Worm (Caenorhabditis elegans) whole organism, late embryonic: ENCODE measurements around the gene cgp-1.

ENCODE experiments used
- F13H6.1 ChIP-seq: sonication (generic microtip); optimal IDR thresholded peaks from 2 replicates; lab custom pipeline; 2016; ENCODE audit warnings: missing genetic modification characterization, missing compliant biosample characterization
- K09A11.1 ChIP-seq: sonication (generic microtip); optimal IDR thresholded peaks from 2 replicates; lab custom pipeline; 2017; ENCODE audit warnings: antibody characterized with exemption, mild to moderate bottlenecking, missing genetic modification characterization, missing compliant biosample characterization; ENCODE audit not compliant: insufficient read depth
- Y22D7AL.16 ChIP-seq: sonication (generic microtip); optimal IDR thresholded peaks from 2 replicates; lab custom pipeline; 2016; ENCODE audit warnings: missing genetic modification characterization, missing compliant biosample characterization
- ahr-1 ChIP-seq: sonication (generic microtip); optimal IDR thresholded peaks from 2 replicates; lab custom pipeline; 2016; ENCODE audit warnings: missing genetic modification characterization, missing compliant biosample characterization
- ama-1 ChIP-seq: fragments of 150-350 bp; optimal IDR thresholded peaks from 2 replicates; lab custom pipeline; 2014
- ceh-14 ChIP-seq: sonication (generic microtip); optimal IDR thresholded peaks from 2 replicates; lab custom pipeline; 2016; ENCODE audit warnings: missing genotype, missing genetic modification characterization, missing compliant biosample characterization
- ceh-18 ChIP-seq: sonication (generic microtip); optimal IDR thresholded peaks from 2 replicates; lab custom pipeline; 2016; ENCODE audit warnings: missing genetic modification characterization, missing compliant biosample characterization
- ceh-19 ChIP-seq: fragments of 200-800 bp; sonication (Bioruptor generic); optimal IDR thresholded peaks from 2 replicates; lab custom pipeline; 2018; ENCODE audit warnings: mild to moderate bottlenecking, missing genetic modification characterization, missing compliant biosample characterization
- ceh-22 ChIP-seq: sonication (generic microtip); optimal IDR thresholded peaks from 2 replicates; lab custom pipeline; 2017; ENCODE audit warnings: missing biosample characterization, missing genetic modification characterization
- ceh-30 ChIP-seq: fragments of 150-350 bp; optimal IDR thresholded peaks from 2 replicates; lab custom pipeline; 2014; ENCODE audit warnings: missing biosample characterization, missing genetic modification characterization
- ceh-6 ChIP-seq: fragments of 200-800 bp; sonication (Bioruptor generic); optimal IDR thresholded peaks from 2 replicates; lab custom pipeline; 2018; ENCODE audit warnings: mild to moderate bottlenecking, missing genetic modification characterization, missing compliant biosample characterization
- eyg-1 ChIP-seq: sonication (generic microtip); optimal IDR thresholded peaks from 2 replicates; lab custom pipeline; 2016; ENCODE audit warnings: missing genotype, missing genetic modification characterization, missing compliant biosample characterization
- fax-1 ChIP-seq: sonication (generic microtip); optimal IDR thresholded peaks from 2 replicates; lab custom pipeline; 2016; ENCODE audit warnings: missing genotype, missing genetic modification characterization, missing compliant biosample characterization
- fkh-6 ChIP-seq: sonication (generic microtip); optimal IDR thresholded peaks from 2 replicates; lab custom pipeline; 2016; ENCODE audit warnings: missing genetic modification characterization, missing compliant biosample characterization
- hlh-13 ChIP-seq: fragments of 200-800 bp; sonication (Bioruptor generic); optimal IDR thresholded peaks from 2 replicates; lab custom pipeline; 2018; ENCODE audit warnings: mild to moderate bottlenecking, missing genetic modification characterization, missing compliant biosample characterization
- lim-6 ChIP-seq: sonication (generic microtip); optimal IDR thresholded peaks from 2 replicates; lab custom pipeline; 2016; ENCODE audit warnings: missing genetic modification characterization, missing compliant biosample characterization
- mec-3 ChIP-seq: sonication (generic microtip); optimal IDR thresholded peaks from 2 replicates; lab custom pipeline; 2016; ENCODE audit warnings: borderline replicate concordance, missing genetic modification characterization, missing compliant biosample characterization
- nhr-11 ChIP-seq: fragments of 150-350 bp; optimal IDR thresholded peaks from 2 replicates; lab custom pipeline; 2014; ENCODE audit warnings: missing biosample characterization, missing genetic modification characterization
- npax-4 ChIP-seq: sonication (generic microtip); optimal IDR thresholded peaks from 2 replicates; lab custom pipeline; 2016; ENCODE audit warnings: missing genetic modification characterization, missing compliant biosample characterization
- odd-2 ChIP-seq: sonication (generic microtip); optimal IDR thresholded peaks from 2 replicates; lab custom pipeline; 2017; ENCODE audit warnings: antibody characterized with exemption, mild to moderate bottlenecking, missing genetic modification characterization, missing compliant biosample characterization
- pax-1 ChIP-seq: fragments of 150-350 bp; optimal IDR thresholded peaks from 2 replicates; lab custom pipeline; 2014; ENCODE audit warnings: missing biosample characterization, missing genetic modification characterization
- pha-4 ChIP-seq: fragments of 150-350 bp; optimal IDR thresholded peaks from 2 replicates; lab custom pipeline; 2018; ENCODE audit warnings: missing biosample characterization, missing genetic modification reagents, missing genetic modification characterization
- ref-2 ChIP-seq: sonication (generic microtip); optimal IDR thresholded peaks from 2 replicates; lab custom pipeline; 2016; ENCODE audit warnings: missing genetic modification characterization, missing compliant biosample characterization
- rnt-1 ChIP-seq: sonication (generic microtip); optimal IDR thresholded peaks from 2 replicates; lab custom pipeline; 2016; ENCODE audit warnings: missing genetic modification characterization, missing compliant biosample characterization
- sdc-2 ChIP-seq: sonication (generic microtip); optimal IDR thresholded peaks from 2 replicates; lab custom pipeline; 2016; ENCODE audit warnings: missing genotype, missing genetic modification characterization, missing compliant biosample characterization
- sox-2 ChIP-seq: fragments of 200-800 bp; sonication (Bioruptor generic); IDR thresholded peaks from 2 replicates; pipeline ENCODE4 v1.3.6; 2022; ENCODE audit warnings: missing genetic modification reagents, missing genetic modification characterization, missing compliant biosample characterization
- sox-4 ChIP-seq: sonication (generic microtip); optimal IDR thresholded peaks from 2 replicates; lab custom pipeline; 2017; ENCODE audit warnings: mild to moderate bottlenecking, missing genetic modification characterization, inconsistent platforms, missing compliant biosample characterization
- syd-9 ChIP-seq: sonication (generic microtip); optimal IDR thresholded peaks from 2 replicates; lab custom pipeline; 2016; ENCODE audit warnings: mild to moderate bottlenecking, missing genetic modification characterization, moderate library complexity, missing compliant biosample characterization
- tbx-7 ChIP-seq: sonication (generic microtip); optimal IDR thresholded peaks from 2 replicates; lab custom pipeline; 2016; ENCODE audit warnings: missing genotype, missing genetic modification characterization, missing compliant biosample characterization
- ttx-3 ChIP-seq: sonication (generic microtip); optimal IDR thresholded peaks from 2 replicates; lab custom pipeline; 2016; ENCODE audit warnings: missing genetic modification reagents, missing genetic modification characterization, missing compliant biosample characterization
- unc-3 ChIP-seq, 2 experiments: fragments of 200-800 bp in 1 of 2; sonication (Bioruptor generic) in 1 of 2; sonication (generic microtip) in 1 of 2; conservative IDR thresholded peaks in 1 of 2; optimal IDR thresholded peaks in 1 of 2; 2 replicates each; pipeline versions ENCODE4 v1.3.6 to Lab custom; 2016 to 2022; ENCODE audit warnings: missing compliant biosample characterization in 2 of 2, missing genetic modification characterization in 2 of 2, missing genetic modification reagents in 1 of 2
- unc-42 ChIP-seq: sonication (generic microtip); optimal IDR thresholded peaks from 2 replicates; lab custom pipeline; 2016; ENCODE audit warnings: missing genotype, missing genetic modification characterization, missing compliant biosample characterization
- unc-55 ChIP-seq: sonication (generic microtip); optimal IDR thresholded peaks from 2 replicates; lab custom pipeline; 2017; ENCODE audit warnings: missing biosample characterization, missing genetic modification reagents, missing genetic modification characterization
- unc-86 ChIP-seq: sonication (generic microtip); optimal IDR thresholded peaks from 2 replicates; lab custom pipeline; 2016; ENCODE audit warnings: missing genetic modification characterization, missing compliant biosample characterization

The cgp-1 gene

ce11 chrV:103043-103702, 19.4 kb downstream of the cgp-1 start:
- TF ChIP-seq pha-4 (tag; lab: Kevin White, UChicago) (no peak), mec-3 (tag; lab: Kevin White, UChicago) (no peak), sox-2 (GFP tag; lab: Robert Waterston, UW) (no peak), ceh-30 (no peak), ama-1 (no peak), ceh-19 (no peak), ahr-1 (tag; lab: Kevin White, UChicago) (no peak)

- TF ChIP-seq ceh-14 (no peak), F13H6.1 (tag; lab: Kevin White, UChicago) (no peak), sox-4 (tag; lab: Kevin White, UChicago) (no peak), unc-3 (GFP tag; conservative IDR thresholded peaks at IDR 0.05; lab: Robert Waterston, UW) (no peak), unc-3 (tag; optimal IDR thresholded peaks at IDR 0.05; lab: Kevin White, UChicago) (no peak), ceh-6 (GFP tag; lab: Kevin White, UChicago) (no peak), ceh-19 (no peak), unc-42 (no peak), unc-55 (GFP tag; lab: Kevin White, UChicago) (no peak), fax-1 (tag; lab: Kevin White, UChicago) (no peak), K09A11.1 (tag; lab: Kevin White, UChicago) (no peak), ahr-1 (tag; lab: Kevin White, UChicago) (no peak), Y22D7AL.16 (no peak), ceh-18 (tag; lab: Kevin White, UChicago) (no peak), rnt-1 (tag; lab: Kevin White, UChicago) (no peak), ttx-3 (tag; lab: Kevin White, UChicago) (no peak), unc-86 (tag; lab: Kevin White, UChicago) (no peak), npax-4 (no peak), mec-3 (tag; lab: Kevin White, UChicago) (no peak), fkh-6 (tag; lab: Kevin White, UChicago) (no peak)
Observed at ce11 chrV:102165-102564, 20.4 kb downstream of the cgp-1 start.

- TF ChIP-seq odd-2 (tag; lab: Kevin White, UChicago) = no peak
- TF ChIP-seq ama-1 = no peak
- no peak for TF ChIP-seq nhr-11 (tag; lab: Kevin White, UChicago)
- TF ChIP-seq ceh-19 = no peak
- TF ChIP-seq ref-2 (tag; lab: Kevin White, UChicago) = no peak
- no peak for TF ChIP-seq eyg-1 (tag; lab: Kevin White, UChicago)
- TF ChIP-seq Y22D7AL.16 = no peak
- no peak for TF ChIP-seq sdc-2 (tag; lab: Kevin White, UChicago)
- TF ChIP-seq pax-1 (tag; lab: Kevin White, UChicago) = no peak
- no peak for TF ChIP-seq lim-6 (tag; lab: Kevin White, UChicago)
- TF ChIP-seq ceh-22 (tag; lab: Kevin White, UChicago) = no peak
- no peak for TF ChIP-seq tbx-7 (tag; lab: Kevin White, UChicago)
- TF ChIP-seq unc-55 (GFP tag; lab: Kevin White, UChicago) = no peak
- no peak for TF ChIP-seq syd-9 (tag; lab: Kevin White, UChicago)
- TF ChIP-seq hlh-13 = no peak
- TF ChIP-seq ceh-18 (tag; lab: Kevin White, UChicago) = no peak
- no peak for TF ChIP-seq pha-4 (tag; lab: Kevin White, UChicago)
- TF ChIP-seq npax-4 = no peak
Observed at ce11 chrV:83732-84131, 38.9 kb downstream of the cgp-1 start, which contains the start of gene daam-1. Gene daam-1, minus strand, starts transcription at chrV:83832.
